Worm (Caenorhabditis elegans) whole organism, L2 larva: Measurements from ENCODE around the gene acl-14.
"Not testable (repeated sequence)": the region's sequence is repeated elsewhere in the genome, so short reads cannot be mapped to it uniquely, and the experiment has no call there.

Source experiments
- C34F6.9 ChIP-seq: fragments of 150-350 bp; optimal IDR thresholded peaks from 2 replicates; lab custom pipeline; 2014; ENCODE audit warnings: missing biosample characterization, missing genetic modification characterization
- alr-1 ChIP-seq: fragments of 150-350 bp; optimal IDR thresholded peaks from 2 replicates; lab custom pipeline; 2014; ENCODE audit warnings: missing biosample characterization, missing genetic modification characterization
- ama-1 ChIP-seq: fragments of 150-350 bp; optimal IDR thresholded peaks from 2 replicates; lab custom pipeline; 2018; ENCODE audit warnings: inconsistent platforms
- blmp-1 ChIP-seq: sonication (generic microtip); optimal IDR thresholded peaks from 2 replicates; lab custom pipeline; 2017; ENCODE audit warnings: missing genetic modification characterization, mild to moderate bottlenecking, missing compliant biosample characterization, antibody characterized with exemption, moderate library complexity; ENCODE audit not compliant: insufficient read depth
- ceh-16 ChIP-seq: fragments of 150-350 bp; optimal IDR thresholded peaks from 2 replicates; lab custom pipeline; 2014; ENCODE audit warnings: missing biosample characterization, missing genetic modification characterization
- ceh-82 ChIP-seq: fragments of 150-350 bp; optimal IDR thresholded peaks from 2 replicates; lab custom pipeline; 2014; ENCODE audit warnings: missing biosample characterization, missing genetic modification characterization
- crh-2 ChIP-seq: sonication (generic microtip); optimal IDR thresholded peaks from 2 replicates; lab custom pipeline; 2017; ENCODE audit warnings: missing biosample characterization, missing genetic modification characterization
- elt-1 ChIP-seq: fragments of 150-350 bp; optimal IDR thresholded peaks from 2 replicates; lab custom pipeline; 2014; ENCODE audit warnings: missing biosample characterization, missing genetic modification characterization
- elt-3 ChIP-seq: sonication (generic microtip); optimal IDR thresholded peaks from 2 replicates; lab custom pipeline; 2017; ENCODE audit warnings: missing biosample characterization, missing genetic modification characterization
- fos-1 ChIP-seq: fragments of 150-350 bp; optimal IDR thresholded peaks from 2 replicates; lab custom pipeline; 2014; ENCODE audit warnings: missing biosample characterization, missing genetic modification characterization
- gmeb-1 ChIP-seq: fragments of 150-350 bp; optimal IDR thresholded peaks from 2 replicates; lab custom pipeline; 2014; ENCODE audit warnings: missing biosample characterization, missing genetic modification characterization
- lsy-2 ChIP-seq, 2 experiments: fragments of 150-350 bp in 1 of 2; sonication (generic microtip) in 1 of 2; optimal IDR thresholded peaks; 2 replicates each; lab custom pipeline; 2014 to 2017; ENCODE audit warnings: missing biosample characterization in 2 of 2, missing genetic modification characterization in 2 of 2
- mbf-1 ChIP-seq: sonication (generic microtip); optimal IDR thresholded peaks from 2 replicates; lab custom pipeline; 2017; ENCODE audit warnings: missing biosample characterization, missing genetic modification characterization
- nhr-10 ChIP-seq: sonication (generic microtip); optimal IDR thresholded peaks from 2 replicates; lab custom pipeline; 2017; ENCODE audit warnings: missing biosample characterization, missing genetic modification characterization
- nhr-11 ChIP-seq: fragments of 150-350 bp; optimal IDR thresholded peaks from 2 replicates; lab custom pipeline; 2014; ENCODE audit warnings: missing biosample characterization, missing genetic modification characterization
- nhr-129 ChIP-seq: fragments of 150-350 bp; optimal IDR thresholded peaks from 2 replicates; lab custom pipeline; 2014; ENCODE audit warnings: missing biosample characterization, missing genetic modification characterization
- nhr-23 ChIP-seq: fragments of 150-350 bp; optimal IDR thresholded peaks from 2 replicates; lab custom pipeline; 2014; ENCODE audit warnings: missing biosample characterization, missing genetic modification reagents, missing genetic modification characterization
- nhr-237 ChIP-seq: fragments of 150-350 bp; optimal IDR thresholded peaks from 2 replicates; lab custom pipeline; 2014; ENCODE audit warnings: missing biosample characterization, missing genetic modification characterization
- nhr-25 ChIP-seq: fragments of 150-350 bp; sonication (generic microtip); optimal IDR thresholded peaks from 3 replicates; lab custom pipeline; 2014; ENCODE audit warnings: missing biosample characterization, missing genetic modification characterization
- nhr-6 ChIP-seq: fragments of 150-350 bp; optimal IDR thresholded peaks from 2 replicates; lab custom pipeline; 2014; ENCODE audit warnings: missing biosample characterization, missing genetic modification characterization
- nhr-77 ChIP-seq: fragments of 150-350 bp; optimal IDR thresholded peaks from 2 replicates; lab custom pipeline; 2014; ENCODE audit warnings: missing biosample characterization, missing genetic modification characterization
- skn-1 ChIP-seq: sonication (generic microtip); optimal IDR thresholded peaks from 2 replicates; lab custom pipeline; 2017; ENCODE audit warnings: missing biosample characterization, missing genetic modification characterization
- sma-3 ChIP-seq: sonication (generic microtip); optimal IDR thresholded peaks from 2 replicates; lab custom pipeline; 2016; ENCODE audit warnings: missing genetic modification reagents, missing genetic modification characterization, missing compliant biosample characterization
- sma-9 ChIP-seq, 2 experiments: fragments of 150-350 bp in 1 of 2; sonication (generic microtip) in 1 of 2; optimal IDR thresholded peaks; 2 replicates each; lab custom pipeline; 2014 to 2016; ENCODE audit warnings: missing genetic modification characterization in 2 of 2, mild to moderate bottlenecking in 1 of 2, missing biosample characterization in 1 of 2, missing compliant biosample characterization in 1 of 2, missing genetic modification reagents in 1 of 2, moderate library complexity in 1 of 2
- snpc-4 ChIP-seq: fragments of 150-350 bp; optimal IDR thresholded peaks from 2 replicates; lab custom pipeline; 2014; ENCODE audit warnings: missing biosample characterization, missing genetic modification characterization
- unc-39 ChIP-seq: fragments of 150-350 bp; optimal IDR thresholded peaks from 2 replicates; lab custom pipeline; 2014; ENCODE audit warnings: missing biosample characterization, missing genetic modification characterization
- unc-55 ChIP-seq: fragments of 150-350 bp; sonication (generic microtip); optimal IDR thresholded peaks from 3 replicates; lab custom pipeline; 2014; ENCODE audit warnings: missing biosample characterization, missing genetic modification reagents, missing genetic modification characterization
- unc-62 ChIP-seq: fragments of 150-350 bp; optimal IDR thresholded peaks from 2 replicates; lab custom pipeline; 2014; ENCODE audit warnings: missing biosample characterization, missing genetic modification reagents, missing genetic modification characterization

acl-14 gene

DNA sequence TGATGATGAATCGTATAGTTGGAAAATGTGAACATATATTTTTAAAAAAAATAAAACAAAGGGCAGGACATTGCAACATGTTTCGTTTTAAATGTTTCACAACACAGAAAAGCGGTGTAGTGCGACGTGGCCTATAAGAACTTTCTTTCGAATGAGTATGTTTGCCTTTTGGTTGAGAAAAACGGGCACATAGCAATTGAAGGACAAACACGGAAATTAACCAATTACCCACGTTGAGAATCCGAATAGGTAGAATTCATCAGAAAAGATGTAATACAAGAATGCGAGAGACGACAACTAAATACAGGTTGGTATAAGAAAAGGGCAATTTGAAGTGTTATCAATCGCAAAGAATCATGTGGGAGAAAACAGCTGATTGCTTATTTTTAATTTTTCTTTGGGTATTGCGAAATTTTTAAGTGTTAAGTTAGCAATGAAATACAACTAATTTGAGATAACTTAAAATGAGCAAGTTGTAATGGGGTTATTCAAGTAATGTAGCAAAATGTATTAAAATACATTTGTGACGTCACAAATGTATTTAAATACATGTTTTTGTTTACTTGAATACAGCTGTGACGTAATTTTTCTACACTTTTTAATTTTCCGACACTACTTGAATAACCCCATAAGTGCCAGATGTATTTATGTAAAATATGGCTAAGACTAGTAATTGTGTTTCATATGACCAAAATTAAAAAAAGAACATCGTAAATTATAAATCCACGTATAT lies at the start of gene acl-14:
acl-14 (minus strand) TSS at position 316 of the 733 bp plus-strand sequence.
- TF ChIP-seq gmeb-1 (peak; percentile 31), nhr-25 (peak; percentile 59), sma-9 (GFP tag; optimal IDR thresholded peaks at IDR 0.05; lab: Kevin White, UChicago) (peak; percentile 18), sma-9 (tag; optimal IDR thresholded peaks at IDR 0.05; lab: Kevin White, UChicago) (no peak), elt-3 (no peak), unc-55 (peak; percentile 8)

DNA sequence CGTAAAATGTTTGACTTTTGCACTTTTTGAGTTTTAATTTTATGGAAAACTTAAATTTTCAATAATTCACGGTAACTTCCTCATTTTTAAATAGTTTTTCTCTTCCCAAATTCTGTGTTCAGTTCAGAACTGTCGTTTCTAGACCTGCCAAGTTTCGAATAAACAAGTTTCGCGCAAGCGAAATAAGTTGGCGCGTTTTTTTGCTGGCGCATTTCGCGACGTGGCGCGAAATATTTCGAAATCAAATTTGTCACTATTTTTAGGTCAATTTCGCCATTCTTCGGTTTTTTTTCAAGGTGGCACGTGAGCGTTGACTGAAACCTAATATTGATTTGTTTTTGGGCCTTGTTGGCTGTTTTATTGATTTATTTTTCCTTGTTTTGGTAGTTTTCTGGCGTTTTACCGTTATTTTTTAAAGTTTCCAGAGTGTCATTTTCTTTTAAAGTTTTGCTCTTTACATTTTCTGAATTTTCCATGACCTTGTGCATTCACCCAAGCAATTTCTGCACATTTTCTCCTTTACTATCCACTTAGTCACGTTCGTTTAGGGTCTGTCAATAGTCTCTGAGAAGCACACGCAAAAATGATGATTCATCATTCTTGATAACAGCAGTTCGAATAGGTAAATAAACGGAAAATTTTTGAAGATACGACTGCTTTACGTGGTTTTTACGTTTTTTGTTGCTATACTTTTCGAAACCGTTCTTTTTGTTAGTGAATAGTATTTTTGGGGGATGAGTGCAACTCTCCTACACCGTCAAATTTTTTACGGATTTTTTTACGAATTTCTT lies 49.3 kb upstream of the acl-14 start:
- TF ChIP-seq fos-1 (tag; lab: Kevin White, UChicago) (peak; percentile 76), nhr-11 (tag; lab: Kevin White, UChicago) (no peak), crh-2 (tag; lab: Kevin White, UChicago) (peak; percentile 10)

DNA sequence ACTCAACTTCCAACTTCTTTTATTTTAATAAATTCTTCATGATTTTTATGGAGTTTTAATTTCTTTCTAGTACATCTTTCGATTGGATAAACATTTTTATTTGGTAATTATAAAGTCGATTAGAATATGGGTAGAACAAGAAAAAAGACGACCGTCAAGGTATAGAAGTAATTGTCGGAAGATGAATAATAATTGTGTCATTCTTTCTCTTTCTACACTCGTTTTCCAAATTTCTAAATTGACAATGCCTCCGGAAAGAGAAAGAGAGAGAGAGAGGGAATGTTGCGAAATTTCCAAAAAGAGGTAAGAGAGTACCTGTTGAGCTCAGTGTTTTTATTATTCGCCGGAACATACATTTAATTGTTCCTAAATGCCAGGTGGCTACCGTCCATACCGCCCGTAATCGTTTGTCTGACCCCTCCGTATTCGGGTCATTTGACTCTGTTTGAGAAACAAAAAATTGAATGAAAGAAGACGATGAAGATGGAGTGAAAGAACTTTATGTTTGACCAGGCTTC lies 48.5 kb upstream of the acl-14 start, which contains the start of gene E02C12.12:
E02C12.12 (minus strand) TSS at position 468 of the 518 bp plus-strand sequence.
- TF ChIP-seq ceh-16 (tag; lab: Kevin White, UChicago) (no peak), nhr-10 (tag; lab: Kevin White, UChicago) (no peak), nhr-77 (tag; lab: Kevin White, UChicago) (no peak), unc-39 (tag; lab: Kevin White, UChicago) (no peak), sma-3 (GFP tag; lab: Kevin White, UChicago) (no peak)
- TF ChIP-seq, all 48 proteins: peak for 0

DNA sequence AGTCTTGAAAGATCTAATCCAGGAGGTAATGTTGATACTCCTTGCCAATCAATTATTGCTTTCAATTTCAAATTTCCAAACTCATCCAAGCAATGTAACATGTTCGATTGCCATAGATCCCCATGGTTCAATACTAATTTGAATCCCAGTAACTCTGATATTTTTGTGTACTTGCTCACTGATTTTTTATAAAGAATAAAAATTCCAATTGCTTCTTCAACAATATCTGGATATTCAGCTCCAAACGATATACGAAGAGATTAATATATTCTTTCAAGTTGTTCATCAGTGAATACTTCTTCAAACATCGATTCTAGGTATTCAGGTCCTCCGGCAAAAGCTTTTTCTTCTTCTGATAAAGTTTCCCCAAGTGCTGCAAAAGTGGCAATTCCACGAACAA lies 46.4 kb upstream of the acl-14 start, which contains the start of gene E02C12.11:
E02C12.11 (minus strand) TSS at position 101 of the 400 bp plus-strand sequence.
- not testable (repeated sequence) for TF ChIP-seq nhr-10 (tag; lab: Kevin White, UChicago); unc-62; blmp-1
- TF ChIP-seq, all 48 proteins: peak for 0; not testable (repeated sequence) for 48

DNA sequence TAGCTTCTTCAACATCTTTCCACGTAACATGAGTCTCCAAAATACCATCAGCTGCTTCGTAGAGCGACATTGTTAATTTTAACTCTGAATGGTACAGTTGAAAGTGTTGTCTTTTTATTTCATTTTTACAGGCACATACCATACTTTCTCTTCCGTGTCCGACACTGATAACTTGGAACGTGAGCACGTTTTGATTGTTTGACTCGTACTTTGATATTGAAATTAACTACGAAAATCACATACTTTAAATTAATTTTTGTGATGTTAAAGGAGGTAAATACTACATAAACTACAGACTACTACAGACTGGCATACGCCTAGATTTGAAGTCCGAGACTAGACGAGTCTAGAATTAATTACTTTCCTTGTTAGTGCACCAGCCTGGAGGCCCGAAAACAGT lies 44.9 kb upstream of the acl-14 start, which contains the start of gene E02C12.10:
E02C12.10 (minus strand) TSS at position 75 of the 400 bp plus-strand sequence.
- no peak for TF ChIP-seq nhr-11 (tag; lab: Kevin White, UChicago)
- TF ChIP-seq nhr-77 (tag; lab: Kevin White, UChicago): no peak
- no peak for TF ChIP-seq lsy-2 (tag; optimal IDR thresholded peaks at IDR 0.05; lab: Kevin White, UChicago)
- TF ChIP-seq mbf-1 (tag; lab: Kevin White, UChicago): no peak
- no peak for TF ChIP-seq elt-1 (tag; lab: Kevin White, UChicago)
- TF ChIP-seq crh-2 (tag; lab: Kevin White, UChicago): no peak
- TF ChIP-seq ama-1 (lab: Kevin White, UChicago): no peak
- no peak for TF ChIP-seq elt-3
- no peak for TF ChIP-seq C34F6.9
- no peak for TF ChIP-seq alr-1 (tag; lab: Kevin White, UChicago)
- no peak for TF ChIP-seq nhr-237 (tag; lab: Kevin White, UChicago)
- TF ChIP-seq ceh-82 (tag; lab: Kevin White, UChicago): no peak
- TF ChIP-seq nhr-6: no peak
- TF ChIP-seq snpc-4: no peak
- TF ChIP-seq sma-9 (GFP tag; optimal IDR thresholded peaks at IDR 0.05; lab: Kevin White, UChicago): no peak
- TF ChIP-seq sma-9 (tag; optimal IDR thresholded peaks at IDR 0.05; lab: Kevin White, UChicago): no peak
- TF ChIP-seq nhr-23 (tag; lab: Kevin White, UChicago): no peak
- no peak for TF ChIP-seq nhr-129

DNA sequence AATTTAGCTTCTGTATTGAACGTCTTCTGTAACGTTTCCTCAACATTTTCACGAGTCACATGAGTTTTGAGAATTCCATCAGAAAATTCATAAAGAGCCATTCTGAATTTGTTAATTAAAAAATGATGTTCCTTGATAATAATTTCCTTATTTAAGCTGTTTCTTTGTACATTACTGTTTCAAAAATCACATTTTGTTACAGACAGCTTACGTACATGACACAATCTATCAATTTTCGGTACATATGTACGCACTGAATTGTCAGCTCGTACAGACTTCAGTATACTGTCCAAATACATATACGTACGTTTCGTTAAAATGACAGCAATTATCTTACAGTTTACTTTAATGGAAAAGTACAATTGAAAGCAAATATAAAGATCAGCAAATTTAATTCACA lies 43.0 kb upstream of the acl-14 start, which contains the start of gene E02C12.19:
E02C12.19 (minus strand) TSS at position 101 of the 400 bp plus-strand sequence.
- no peak for TF ChIP-seq elt-1 (tag; lab: Kevin White, UChicago)
- TF ChIP-seq nhr-237 (tag; lab: Kevin White, UChicago): no peak
- no peak for TF ChIP-seq nhr-10 (tag; lab: Kevin White, UChicago)
- TF ChIP-seq skn-1: no peak
